Worm (Caenorhabditis elegans): ENCODE measurements around the gene grd-8.
A peak's percentile ranks its signal among the peaks of the same experiment; 100 is the strongest.

Gene grd-8

DNA sequence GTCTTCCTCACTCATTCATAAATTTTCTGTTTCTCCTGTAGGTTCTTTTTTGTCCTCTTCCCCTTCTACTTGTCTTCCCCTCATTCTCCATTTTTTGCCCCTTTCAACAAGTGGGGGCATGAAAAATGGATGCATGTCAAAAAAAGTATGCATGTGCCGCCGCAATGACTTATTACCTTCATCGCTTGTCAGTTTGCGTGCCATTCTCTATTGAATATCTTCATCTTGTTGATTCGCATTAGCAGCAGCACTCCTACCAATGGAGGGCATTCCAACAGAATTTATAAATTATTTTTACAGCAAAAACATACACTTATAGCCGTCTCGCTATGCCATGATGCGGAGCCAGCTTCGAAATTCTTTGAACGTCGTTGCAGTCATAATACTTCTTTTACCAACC, 48.9 kb downstream of the grd-8 start, which contains the start of gene F40A3.1:
Gene F40A3.1 (plus strand): TSS at position 301 of the 400 bp plus-strand sequence.
- TF ChIP-seq efl-1 (optimal IDR thresholded peaks at IDR 0.05), result no peak
- TF ChIP-seq efl-1 (GFP tag; optimal IDR thresholded peaks at IDR 0.05 in 1 of 2), result peak in 1 of 2 experiments; percentile 3
- no peak for TF ChIP-seq irx-1 (tag; optimal IDR thresholded peaks at IDR 0.05)
- no peak for TF ChIP-seq swsn-7 (tag; optimal IDR thresholded peaks at IDR 0.05)
